Worm (Caenorhabditis elegans) whole organism, L4 larva: ENCODE results near the gene gcy-31.

ENCODE experiments used
- aly-2 ChIP-seq: sonication (generic microtip); optimal IDR thresholded peaks from 2 replicates; lab custom pipeline; 2018; ENCODE audit warnings: missing biosample characterization, missing genetic modification characterization
- ceh-62 ChIP-seq: sonication (generic microtip); optimal IDR thresholded peaks from 2 replicates; lab custom pipeline; 2017; ENCODE audit warnings: missing biosample characterization, missing genetic modification characterization
- ceh-82 ChIP-seq: sonication (generic microtip); optimal IDR thresholded peaks from 2 replicates; lab custom pipeline; 2017; ENCODE audit warnings: missing biosample characterization, missing genetic modification characterization
- mes-2 ChIP-seq: sonication (generic microtip); optimal IDR thresholded peaks from 2 replicates; lab custom pipeline; 2016; ENCODE audit warnings: missing genotype, mild to moderate bottlenecking, missing genetic modification characterization, missing compliant biosample characterization; ENCODE audit not compliant: poor library complexity, severe bottlenecking
- nhr-237 ChIP-seq: sonication (generic microtip); optimal IDR thresholded peaks from 2 replicates; lab custom pipeline; 2017; ENCODE audit warnings: missing biosample characterization, missing genetic modification characterization
- nhr-25 ChIP-seq: sonication (generic microtip); optimal IDR thresholded peaks from 2 replicates; lab custom pipeline; 2017; ENCODE audit warnings: missing genetic modification characterization, mild to moderate bottlenecking, missing compliant biosample characterization, antibody characterized with exemption, moderate library complexity, borderline replicate concordance; ENCODE audit not compliant: insufficient read depth
- nhr-48 ChIP-seq: sonication (generic microtip); optimal IDR thresholded peaks from 2 replicates; lab custom pipeline; 2016; ENCODE audit warnings: mild to moderate bottlenecking, missing genetic modification characterization, missing compliant biosample characterization
- pqm-1 ChIP-seq: sonication (generic microtip); optimal IDR thresholded peaks from 2 replicates; lab custom pipeline; 2017; ENCODE audit warnings: missing biosample characterization, missing genetic modification characterization
- unc-130 ChIP-seq: sonication (generic microtip); optimal IDR thresholded peaks from 2 replicates; lab custom pipeline; 2016; ENCODE audit warnings: missing genetic modification reagents, missing genetic modification characterization, missing compliant biosample characterization

DNA sequence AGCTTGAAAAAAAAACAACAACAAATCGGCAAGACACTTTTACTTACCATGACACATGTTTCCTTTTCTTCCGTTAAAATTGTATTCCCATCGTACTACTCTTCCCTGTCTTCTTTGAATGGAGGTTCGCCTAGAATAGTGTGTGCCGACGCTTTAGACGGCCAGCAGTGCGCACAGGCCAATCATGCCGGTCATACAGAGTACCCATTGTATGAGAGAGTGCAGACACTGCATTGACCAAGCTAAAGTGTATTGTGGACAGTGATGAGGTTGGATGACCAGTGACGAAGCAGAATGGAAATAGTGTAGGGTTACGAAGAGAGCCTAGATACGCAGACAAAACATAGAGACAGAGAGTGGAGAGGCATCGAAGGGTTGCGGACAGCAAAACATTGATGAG lies 25.4 kb downstream of the gcy-31 start, which contains the start of gene dhhc-9:
- no peak for TF ChIP-seq nhr-237 (tag; lab: Kevin White, UChicago)
- peak; percentile 19 for TF ChIP-seq nhr-48 (tag; lab: Kevin White, UChicago)
- TF ChIP-seq mes-2 (tag; lab: Kevin White, UChicago), result peak; percentile 75
- TF ChIP-seq unc-130 (GFP tag; lab: Kevin White, UChicago), result no peak
- no peak for TF ChIP-seq ceh-62 (tag; lab: Kevin White, UChicago)
- TF ChIP-seq pqm-1, result no peak
- TF ChIP-seq nhr-25 (tag; lab: Kevin White, UChicago), result no peak
- TF ChIP-seq ceh-82 (tag; lab: Kevin White, UChicago), result no peak
- no peak for TF ChIP-seq aly-2 (tag; lab: Kevin White, UChicago)
